Fruit fly (Drosophila melanogaster) whole organism, prepupa: ENCODE results near the gene Eip75B.

Experiments used
- Blimp-1 ChIP-seq: fragments of 200-800 bp; sonication (Bioruptor generic); optimal IDR thresholded peaks from 3 replicates; lab custom pipeline; 2017; ENCODE audit warnings: missing biosample characterization, missing genetic modification characterization, mild to moderate bottlenecking, moderate library complexity, missing genetic modification reagents
- CG10669 ChIP-seq: fragments of 200-800 bp; sonication (Bioruptor generic); optimal IDR thresholded peaks from 3 replicates; lab custom pipeline; 2018; ENCODE audit warnings: missing biosample characterization, mild to moderate bottlenecking, missing genetic modification characterization, moderate library complexity
- CG11294 ChIP-seq: fragments of 200-800 bp; sonication (Bioruptor generic); IDR thresholded peaks from 2 replicates; pipeline ENCODE4 v1.3.6; 2022; ENCODE audit warnings: missing biosample characterization, missing genetic modification characterization
- CG11762 ChIP-seq: fragments of 200-800 bp; sonication (Bioruptor generic); optimal IDR thresholded peaks from 3 replicates; lab custom pipeline; 2016; ENCODE audit warnings: missing biosample characterization, missing genetic modification characterization; ENCODE audit not compliant: insufficient read depth
- CG11902 ChIP-seq: fragments of 200-800 bp; sonication (Bioruptor generic); optimal IDR thresholded peaks from 3 replicates; lab custom pipeline; 2016; ENCODE audit warnings: missing biosample characterization, missing genetic modification characterization
- CG1621 ChIP-seq: fragments of 200-800 bp; sonication (Bioruptor generic); optimal IDR thresholded peaks from 3 replicates; lab custom pipeline; 2018; ENCODE audit warnings: missing biosample characterization, mild to moderate bottlenecking, missing genetic modification characterization
- CG16779 ChIP-seq: fragments of 200-800 bp; sonication (Bioruptor generic); optimal IDR thresholded peaks from 3 replicates; lab custom pipeline; 2017; ENCODE audit warnings: missing biosample characterization, mild to moderate bottlenecking, missing genetic modification characterization
- CG31627 ChIP-seq: fragments of 200-800 bp; sonication (Bioruptor generic); optimal IDR thresholded peaks from 3 replicates; lab custom pipeline; 2016; ENCODE audit warnings: missing biosample characterization, missing genetic modification characterization
- CG32006 ChIP-seq: fragments of 200-800 bp; sonication (Bioruptor generic); optimal IDR thresholded peaks from 3 replicates; lab custom pipeline; 2017; ENCODE audit warnings: missing biosample characterization, mild to moderate bottlenecking, missing genetic modification characterization
- CG34406 ChIP-seq: fragments of 200-800 bp; sonication (Bioruptor generic); optimal IDR thresholded peaks from 3 replicates; lab custom pipeline; 2016; ENCODE audit warnings: missing biosample characterization, missing genetic modification characterization
- CG3919 ChIP-seq: fragments of 200-800 bp; sonication (Bioruptor generic); optimal IDR thresholded peaks from 3 replicates; lab custom pipeline; 2016; ENCODE audit warnings: missing biosample characterization, missing genetic modification characterization
- CG4318 ChIP-seq: fragments of 200-800 bp; sonication (Bioruptor generic); optimal IDR thresholded peaks from 3 replicates; lab custom pipeline; 2017; ENCODE audit warnings: missing biosample characterization, mild to moderate bottlenecking, missing genetic modification characterization
- CG6163 ChIP-seq: fragments of 200-800 bp; sonication (Bioruptor generic); IDR thresholded peaks from 3 replicates; pipeline ENCODE4 v1.3.6; 2022; ENCODE audit warnings: missing biosample characterization, missing genetic modification characterization
- CG6808 ChIP-seq: fragments of 200-800 bp; sonication (Bioruptor generic); optimal IDR thresholded peaks from 3 replicates; lab custom pipeline; 2017; ENCODE audit warnings: missing biosample characterization, missing genetic modification characterization, mild to moderate bottlenecking, moderate library complexity, missing genetic modification reagents
- CG6854 ChIP-seq: fragments of 200-800 bp; sonication (Bioruptor generic); optimal IDR thresholded peaks from 2 replicates; lab custom pipeline; 2017; ENCODE audit warnings: missing biosample characterization, mild to moderate bottlenecking, missing genetic modification characterization
- CG7368 ChIP-seq: fragments of 200-800 bp; sonication (Bioruptor generic); optimal IDR thresholded peaks from 3 replicates; lab custom pipeline; 2016; ENCODE audit warnings: missing biosample characterization, missing genetic modification characterization
- CG8119 ChIP-seq: fragments of 200-800 bp; sonication (Bioruptor generic); IDR thresholded peaks from 3 replicates; pipeline ENCODE4 v1.3.6; 2022; ENCODE audit warnings: missing biosample characterization, missing genetic modification characterization
- CG8319 ChIP-seq: fragments of 200-800 bp; sonication (Bioruptor generic); optimal IDR thresholded peaks from 3 replicates; lab custom pipeline; 2016; ENCODE audit warnings: missing biosample characterization, missing genetic modification characterization
- CG8632 ChIP-seq: fragments of 200-800 bp; sonication (Bioruptor generic); optimal IDR thresholded peaks from 3 replicates; lab custom pipeline; 2016; ENCODE audit warnings: missing biosample characterization, missing genetic modification characterization
- CG9139 ChIP-seq: fragments of 200-800 bp; sonication (Bioruptor generic); optimal IDR thresholded peaks from 3 replicates; lab custom pipeline; 2017; ENCODE audit warnings: missing biosample characterization, mild to moderate bottlenecking, missing genetic modification characterization
- Eip75B ChIP-seq: fragments of 200-800 bp; sonication (Bioruptor generic); optimal IDR thresholded peaks from 3 replicates; lab custom pipeline; 2016; ENCODE audit warnings: missing biosample characterization, missing genetic modification characterization
- Eip93F ChIP-seq: fragments of 200-800 bp; sonication (Bioruptor generic); optimal IDR thresholded peaks from 2 replicates; lab custom pipeline; 2016; ENCODE audit warnings: missing biosample characterization, mild to moderate bottlenecking, missing genetic modification characterization
- Ets21C ChIP-seq: fragments of 200-800 bp; sonication (Bioruptor generic); optimal IDR thresholded peaks from 3 replicates; lab custom pipeline; 2016; ENCODE audit warnings: missing biosample characterization, missing genetic modification characterization
- Ets96B ChIP-seq: fragments of 200-800 bp; optimal IDR thresholded peaks from 2 replicates; lab custom pipeline; 2019; ENCODE audit warnings: missing biosample characterization, mild to moderate bottlenecking, missing genetic modification characterization, moderate library complexity
- Gug ChIP-seq: fragments of 200-800 bp; sonication (Bioruptor generic); IDR thresholded peaks from 2 replicates; pipeline ENCODE4 v1.3.6; 2022; ENCODE audit warnings: missing biosample characterization, missing genetic modification characterization
- Hr38 ChIP-seq: sonication (Bioruptor generic); optimal IDR thresholded peaks from 2 replicates; lab custom pipeline; 2016; ENCODE audit warnings: missing biosample characterization, missing genetic modification characterization
- Hr39 ChIP-seq: fragments of 200-800 bp; sonication (Bioruptor generic); optimal IDR thresholded peaks from 2 replicates; lab custom pipeline; 2016; ENCODE audit warnings: missing biosample characterization, missing genetic modification characterization
- Hr4 ChIP-seq: fragments of 200-800 bp; sonication (Bioruptor generic); optimal IDR thresholded peaks from 3 replicates; lab custom pipeline; 2016; ENCODE audit warnings: missing biosample characterization, missing genetic modification characterization
- Lpt ChIP-seq: fragments of 200-800 bp; sonication (Bioruptor generic); optimal IDR thresholded peaks from 3 replicates; lab custom pipeline; 2016; ENCODE audit warnings: missing biosample characterization, missing genetic modification characterization
- Met ChIP-seq: fragments of 200-800 bp; sonication (Bioruptor generic); optimal IDR thresholded peaks from 3 replicates; lab custom pipeline; 2016; ENCODE audit warnings: missing biosample characterization, missing genetic modification characterization
- OdsH ChIP-seq: fragments of 200-800 bp; sonication (Bioruptor generic); optimal IDR thresholded peaks from 3 replicates; lab custom pipeline; 2016; ENCODE audit warnings: missing biosample characterization, missing genetic modification characterization
- Smox ChIP-seq: fragments of 200-800 bp; sonication (Bioruptor generic); optimal IDR thresholded peaks from 3 replicates; lab custom pipeline; 2016; ENCODE audit warnings: missing biosample characterization, missing genetic modification characterization
- Sox102F ChIP-seq: fragments of 200-800 bp; sonication (Bioruptor generic); optimal IDR thresholded peaks from 2 replicates; lab custom pipeline; 2016; ENCODE audit warnings: missing biosample characterization, mild to moderate bottlenecking, missing genetic modification characterization
- Sox14 ChIP-seq: fragments of 200-800 bp; sonication (Bioruptor generic); optimal IDR thresholded peaks from 3 replicates; lab custom pipeline; 2016; ENCODE audit warnings: missing biosample characterization, missing genetic modification characterization
- achi ChIP-seq: fragments of 200-800 bp; sonication (Bioruptor generic); optimal IDR thresholded peaks from 3 replicates; lab custom pipeline; 2016; ENCODE audit warnings: missing biosample characterization, missing genetic modification characterization
- cyc ChIP-seq: fragments of 200-800 bp; sonication (Bioruptor generic); optimal IDR thresholded peaks from 3 replicates; lab custom pipeline; 2016; ENCODE audit warnings: missing biosample characterization, missing genetic modification characterization
- dac ChIP-seq: fragments of 200-800 bp; sonication (Bioruptor generic); optimal IDR thresholded peaks from 2 replicates; lab custom pipeline; 2017; ENCODE audit warnings: missing biosample characterization, mild to moderate bottlenecking, missing genetic modification characterization
- dsx ChIP-seq: fragments of 200-800 bp; optimal IDR thresholded peaks from 3 replicates; lab custom pipeline; 2019; ENCODE audit warnings: missing biosample characterization, mild to moderate bottlenecking, missing genetic modification characterization, moderate library complexity; ENCODE audit not compliant: poor library complexity, severe bottlenecking
- eg ChIP-seq: fragments of 200-800 bp; sonication (Bioruptor generic); IDR thresholded peaks from 3 replicates; pipeline ENCODE4 v1.3.6; 2022; ENCODE audit warnings: missing biosample characterization, missing genetic modification characterization
- esn ChIP-seq: fragments of 200-800 bp; sonication (Bioruptor generic); optimal IDR thresholded peaks from 2 replicates; lab custom pipeline; 2016; ENCODE audit warnings: missing biosample characterization, mild to moderate bottlenecking, missing genetic modification characterization, moderate library complexity
- lz ChIP-seq: fragments of 200-800 bp; sonication (Bioruptor generic); optimal IDR thresholded peaks from 3 replicates; lab custom pipeline; 2016; ENCODE audit warnings: missing biosample characterization, missing genetic modification characterization
- net ChIP-seq: fragments of 200-800 bp; sonication (Bioruptor generic); optimal IDR thresholded peaks from 3 replicates; lab custom pipeline; 2016; ENCODE audit warnings: missing biosample characterization, missing genetic modification characterization
- pdm3 ChIP-seq: fragments of 200-800 bp; sonication (Bioruptor generic); optimal IDR thresholded peaks from 3 replicates; lab custom pipeline; 2016; ENCODE audit warnings: missing biosample characterization, missing genetic modification characterization
- salr ChIP-seq, 2 experiments: fragments of 200-800 bp; sonication (Bioruptor generic); optimal IDR thresholded peaks; 3 replicates each; lab custom pipeline; 2016 to 2018; ENCODE audit warnings: missing biosample characterization in 2 of 2, missing genetic modification characterization in 2 of 2, mild to moderate bottlenecking in 1 of 2
- spab ChIP-seq: fragments of 200-800 bp; sonication (Bioruptor generic); optimal IDR thresholded peaks from 2 replicates; lab custom pipeline; 2017; ENCODE audit warnings: missing biosample characterization, mild to moderate bottlenecking, missing genetic modification characterization, missing genetic modification reagents
- ss ChIP-seq, 2 experiments: fragments of 200-800 bp; sonication (Bioruptor generic); optimal IDR thresholded peaks; 2 replicates in 1 of 2; 3 replicates in 1 of 2; lab custom pipeline; 2017 to 2018; ENCODE audit warnings: mild to moderate bottlenecking in 2 of 2, missing biosample characterization in 2 of 2, missing genetic modification characterization in 2 of 2, moderate library complexity in 1 of 2
- vri ChIP-seq: fragments of 200-800 bp; sonication (Bioruptor generic); optimal IDR thresholded peaks from 3 replicates; lab custom pipeline; 2016; ENCODE audit warnings: missing biosample characterization, mild to moderate bottlenecking, missing genetic modification characterization

Eip75B gene

dm6 chr3L:18014290-18014689 lies 50.2 kb downstream of the Eip75B start (continued):
- TF ChIP-seq Hr4 (GFP tag; lab: Kevin White, UChicago) (no peak), CG9139 (no peak), CG34406 (GFP tag; lab: Kevin White, UChicago) (no peak), Eip93F (peak; percentile 80), CG11902 (GFP tag; lab: Kevin White, UChicago) (no peak), Ets96B (no peak), CG1621 (tag; lab: Kevin White, UChicago) (no peak), CG32006 (no peak), pdm3 (GFP tag; lab: Kevin White, UChicago) (no peak), net (GFP tag; lab: Kevin White, UChicago) (no peak), Gug (GFP tag; lab: Robert Waterston, UW) (no peak), Lpt (GFP tag; lab: Kevin White, UChicago) (no peak), CG8119 (GFP tag; lab: Robert Waterston, UW) (no peak), Sox14 (peak; percentile 20), achi (GFP tag; lab: Kevin White, UChicago) (no peak), Smox (GFP tag; lab: Kevin White, UChicago) (no peak), CG8319 (no peak), CG11762 (GFP tag; lab: Kevin White, UChicago) (no peak), CG6163 (no peak), vri (GFP tag; lab: Kevin White, UChicago) (peak; percentile 91), CG6808 (GFP tag; lab: Kevin White, UChicago) (no peak), CG10669 (GFP tag; lab: Kevin White, UChicago) (no peak), CG3919 (GFP tag; lab: Kevin White, UChicago) (no peak)

- no peak for TF ChIP-seq Gug (GFP tag; lab: Robert Waterston, UW)
- TF ChIP-seq eg (GFP tag; lab: Robert Waterston, UW) = peak; percentile 36; the same call in 1 of the 3 replicates
- TF ChIP-seq net (GFP tag; lab: Kevin White, UChicago) = peak; percentile 14
- no peak for TF ChIP-seq CG8632 (GFP tag; lab: Kevin White, UChicago)
- TF ChIP-seq CG7368 (GFP tag; lab: Kevin White, UChicago) = no peak
- TF ChIP-seq spab (GFP tag; lab: Kevin White, UChicago) = peak; percentile 49
- peak; percentile 49 for TF ChIP-seq CG9139
- no peak for TF ChIP-seq cyc (GFP tag; lab: Kevin White, UChicago)
- peak; percentile 65 for TF ChIP-seq dsx
- no peak for TF ChIP-seq dac
- TF ChIP-seq Hr39 = no peak
- TF ChIP-seq CG16779 (tag; lab: Kevin White, UChicago) = peak; percentile 11
- no peak for TF ChIP-seq CG10669 (GFP tag; lab: Kevin White, UChicago)
- no peak for TF ChIP-seq CG4318 (GFP tag; lab: Kevin White, UChicago)
- TF ChIP-seq CG6854 (GFP tag; lab: Kevin White, UChicago) = peak; percentile 64
- peak in 1 of 2 experiments; percentile 15 for TF ChIP-seq salr (GFP tag; optimal IDR thresholded peaks at IDR 0.05; lab: Kevin White, UChicago)
- TF ChIP-seq CG6163 = peak; percentile 30; the same call in 2 of the 3 replicates
- TF ChIP-seq CG11902 (GFP tag; lab: Kevin White, UChicago) = no peak
- peak; percentile 46 for TF ChIP-seq CG1621 (tag; lab: Kevin White, UChicago)
- TF ChIP-seq esn = no peak
- no peak for TF ChIP-seq CG8319
- peak; percentile 19 for TF ChIP-seq CG32006
- TF ChIP-seq ss (GFP tag; optimal IDR thresholded peaks at IDR 0.05; lab: Kevin White, UChicago) = peak; percentile 34 to 78
- no peak for TF ChIP-seq CG11294 (GFP tag; lab: Robert Waterston, UW)
- TF ChIP-seq pdm3 (GFP tag; lab: Kevin White, UChicago) = no peak
- peak; percentile 23 for TF ChIP-seq Blimp-1
- TF ChIP-seq Met (GFP tag; lab: Kevin White, UChicago) = peak; percentile 2
- TF ChIP-seq Sox102F = peak; percentile 23
- TF ChIP-seq Sox14 = peak; percentile 5
- no peak for TF ChIP-seq CG31627
- TF ChIP-seq OdsH = no peak
- TF ChIP-seq Hr38 (GFP tag; lab: Kevin White, UChicago) = no peak
- TF ChIP-seq Eip75B (GFP tag; lab: Kevin White, UChicago) = peak; percentile 75
- TF ChIP-seq lz = no peak
- TF ChIP-seq vri (GFP tag; lab: Kevin White, UChicago) = peak; percentile 33
- peak; percentile 61 for TF ChIP-seq CG6808 (GFP tag; lab: Kevin White, UChicago)
- TF ChIP-seq Ets21C (GFP tag; lab: Kevin White, UChicago) = no peak
- peak; percentile 17 for TF ChIP-seq achi (GFP tag; lab: Kevin White, UChicago)
Measured at dm6 chr3L:18013186-18013921, 51.1 kb downstream of the Eip75B start.
